Worm (Caenorhabditis elegans) whole organism, early embryonic: ENCODE results near the gene sdc-3.

ENCODE experiments used
- F13C5.2 ChIP-seq: sonication (generic microtip); optimal IDR thresholded peaks from 2 replicates; lab custom pipeline; 2017; ENCODE audit warnings: mild to moderate bottlenecking, missing genetic modification characterization, inconsistent platforms, missing compliant biosample characterization
- aly-1 ChIP-seq: sonication (generic microtip); optimal IDR thresholded peaks from 2 replicates; lab custom pipeline; 2016; ENCODE audit warnings: missing genetic modification characterization, missing compliant biosample characterization
- ama-1 ChIP-seq: fragments of 150-350 bp; optimal IDR thresholded peaks from 2 replicates; lab custom pipeline; 2014
- ceh-36 ChIP-seq: sonication (generic microtip); optimal IDR thresholded peaks from 2 replicates; lab custom pipeline; 2016; ENCODE audit warnings: missing genetic modification characterization, inconsistent platforms, missing compliant biosample characterization
- flt-1 ChIP-seq: fragments of 200-800 bp; sonication (Bioruptor generic); IDR thresholded peaks from 2 replicates; pipeline ENCODE4 v1.3.6; 2022; ENCODE audit warnings: missing genetic modification characterization, missing compliant biosample characterization
- pes-1 ChIP-seq: fragments of 200-800 bp; sonication (Bioruptor generic); IDR thresholded peaks from 2 replicates; pipeline ENCODE4 v1.3.6; 2022; ENCODE audit warnings: missing genetic modification reagents, missing genetic modification characterization, missing compliant biosample characterization
- tra-4 ChIP-seq: sonication (generic microtip); optimal IDR thresholded peaks from 2 replicates; lab custom pipeline; 2017; ENCODE audit warnings: missing genetic modification characterization, missing compliant biosample characterization

- no peak for TF ChIP-seq ama-1
- no peak for TF ChIP-seq F13C5.2
- TF ChIP-seq aly-1, result no peak
- no peak for TF ChIP-seq flt-1 (GFP tag; lab: Robert Waterston, UW)
- TF ChIP-seq tra-4 (tag; lab: Kevin White, UChicago), result no peak
- TF ChIP-seq pes-1, result no peak
- no peak for TF ChIP-seq ceh-36 (tag; lab: Kevin White, UChicago)
Measured at ce11 chrV:15004800-15005199, 43.2 kb downstream of the sdc-3 start, which contains the start of gene hrde-2.
